Worm (Caenorhabditis elegans) whole organism, young adult: ENCODE data around the gene W01A11.7.

Source experiments
- B0336.3 ChIP-seq: fragments of 200-800 bp; sonication (Bioruptor generic); IDR thresholded peaks from 2 replicates; pipeline ENCODE4 v1.3.6; 2022; ENCODE audit warnings: missing genetic modification characterization, missing compliant biosample characterization
- F33H1.4 ChIP-seq: fragments of 200-800 bp; sonication (Bioruptor generic); IDR thresholded peaks from 2 replicates; pipeline ENCODE4 v1.3.6; 2022; ENCODE audit warnings: missing genetic modification reagents, missing genetic modification characterization, missing compliant biosample characterization
- F49E8.2 ChIP-seq: sonication (generic microtip); optimal IDR thresholded peaks from 3 replicates; lab custom pipeline; 2017; ENCODE audit warnings: missing genetic modification characterization, mild to moderate bottlenecking, missing compliant biosample characterization, antibody characterized with exemption, moderate library complexity; ENCODE audit not compliant: insufficient read depth
- F55B11.4 ChIP-seq: sonication (generic microtip); optimal IDR thresholded peaks from 2 replicates; lab custom pipeline; 2016; ENCODE audit warnings: missing compliant biosample characterization, missing genetic modification characterization, borderline replicate concordance; ENCODE audit not compliant: insufficient read depth
- T26A5.8 ChIP-seq: sonication (generic microtip); optimal IDR thresholded peaks from 2 replicates; lab custom pipeline; 2016; ENCODE audit warnings: missing genetic modification characterization, missing compliant biosample characterization
- ZK185.1 ChIP-seq: sonication (generic microtip); optimal IDR thresholded peaks from 2 replicates; lab custom pipeline; 2016; ENCODE audit warnings: mild to moderate bottlenecking, missing genetic modification characterization, missing compliant biosample characterization; ENCODE audit not compliant: poor library complexity, severe bottlenecking
- aptf-3 ChIP-seq: fragments of 200-800 bp; sonication (Bioruptor generic); IDR thresholded peaks from 2 replicates; pipeline ENCODE4 v1.3.6; 2022; ENCODE audit warnings: missing genetic modification characterization, missing compliant biosample characterization
- ccch-3 ChIP-seq: fragments of 200-800 bp; sonication (Bioruptor generic); optimal IDR thresholded peaks from 2 replicates; lab custom pipeline; 2018; ENCODE audit warnings: mild to moderate bottlenecking, missing genetic modification characterization, missing compliant biosample characterization
- cebp-2 ChIP-seq: fragments of 200-800 bp; sonication (Bioruptor generic); IDR thresholded peaks from 2 replicates; pipeline ENCODE4 v1.3.6; 2022; ENCODE audit warnings: missing genetic modification characterization, missing compliant biosample characterization
- ceh-27 ChIP-seq: fragments of 200-800 bp; sonication (Bioruptor generic); optimal IDR thresholded peaks from 2 replicates; lab custom pipeline; 2018; ENCODE audit warnings: mild to moderate bottlenecking, missing genetic modification characterization, moderate library complexity, missing compliant biosample characterization
- ceh-40 ChIP-seq: fragments of 200-800 bp; sonication (Bioruptor generic); IDR thresholded peaks from 2 replicates; pipeline ENCODE4 v1.3.6; 2022; ENCODE audit warnings: missing genetic modification characterization, missing compliant biosample characterization
- ceh-58 ChIP-seq: fragments of 200-800 bp; sonication (Bioruptor generic); IDR thresholded peaks from 2 replicates; pipeline ENCODE4 v1.3.6; 2022; ENCODE audit warnings: missing genetic modification characterization, missing compliant biosample characterization
- ceh-91 ChIP-seq: fragments of 200-800 bp; sonication (Bioruptor generic); IDR thresholded peaks from 2 replicates; pipeline ENCODE4 v1.3.6; 2022; ENCODE audit warnings: missing genetic modification reagents, missing genetic modification characterization, missing compliant biosample characterization
- dpl-1 ChIP-seq: fragments of 150-350 bp; optimal IDR thresholded peaks from 2 replicates; lab custom pipeline; 2014; ENCODE audit warnings: missing biosample characterization, missing genetic modification reagents, missing genetic modification characterization
- efl-1 ChIP-seq: fragments of 150-350 bp; optimal IDR thresholded peaks from 2 replicates; lab custom pipeline; 2014; ENCODE audit warnings: missing biosample characterization, missing genetic modification reagents, missing genetic modification characterization
- egl-44 ChIP-seq: fragments of 200-800 bp; sonication (Bioruptor generic); IDR thresholded peaks from 2 replicates; pipeline ENCODE4 v1.3.6; 2022; ENCODE audit warnings: missing genetic modification reagents, missing genetic modification characterization, missing compliant biosample characterization
- ets-4 ChIP-seq: fragments of 200-800 bp; sonication (Bioruptor generic); optimal IDR thresholded peaks from 2 replicates; lab custom pipeline; 2018; ENCODE audit warnings: mild to moderate bottlenecking, missing genetic modification characterization, missing compliant biosample characterization
- gei-17 ChIP-seq: fragments of 200-800 bp; sonication (Bioruptor generic); optimal IDR thresholded peaks from 2 replicates; lab custom pipeline; 2018; ENCODE audit warnings: mild to moderate bottlenecking, missing genetic modification characterization, missing compliant biosample characterization
- hlh-12 ChIP-seq: sonication (generic microtip); optimal IDR thresholded peaks from 2 replicates; lab custom pipeline; 2016; ENCODE audit warnings: missing genetic modification characterization, missing compliant biosample characterization
- lin-35 ChIP-seq, 3 experiments: fragments of 150-350 bp in 2 of 3; sonication (generic microtip) in 1 of 3; optimal IDR thresholded peaks; 2 replicates each; lab custom pipeline; 2014 to 2018; ENCODE audit warnings: missing biosample characterization in 3 of 3, missing genetic modification characterization in 3 of 3, missing genetic modification reagents in 3 of 3
- lsl-1 ChIP-seq: fragments of 200-800 bp; sonication (Bioruptor generic); optimal IDR thresholded peaks from 2 replicates; lab custom pipeline; 2018; ENCODE audit warnings: mild to moderate bottlenecking, missing genetic modification characterization, moderate library complexity, missing compliant biosample characterization
- lsy-27 ChIP-seq: sonication (generic microtip); optimal IDR thresholded peaks from 2 replicates; lab custom pipeline; 2017; ENCODE audit warnings: missing genetic modification characterization, mild to moderate bottlenecking, missing compliant biosample characterization, antibody characterized with exemption, missing genotype, borderline replicate concordance; ENCODE audit not compliant: insufficient read depth
- madf-6 ChIP-seq: fragments of 200-800 bp; sonication (Bioruptor generic); IDR thresholded peaks from 2 replicates; pipeline ENCODE4 v1.3.6; 2022; ENCODE audit warnings: missing genetic modification reagents, missing genetic modification characterization, missing compliant biosample characterization
- mxl-1 ChIP-seq: sonication (generic microtip); optimal IDR thresholded peaks from 2 replicates; lab custom pipeline; 2016; ENCODE audit warnings: missing genetic modification characterization, missing compliant biosample characterization
- nhr-179 ChIP-seq: sonication (generic microtip); optimal IDR thresholded peaks from 2 replicates; lab custom pipeline; 2016; ENCODE audit warnings: mild to moderate bottlenecking, missing genetic modification characterization, missing compliant biosample characterization
- nhr-27 ChIP-seq: fragments of 200-800 bp; sonication (Bioruptor generic); optimal IDR thresholded peaks from 2 replicates; lab custom pipeline; 2018; ENCODE audit warnings: mild to moderate bottlenecking, missing genetic modification characterization, moderate library complexity, missing compliant biosample characterization
- nhr-80 ChIP-seq: sonication (generic microtip); optimal IDR thresholded peaks from 2 replicates; lab custom pipeline; 2016; ENCODE audit warnings: missing genetic modification characterization, missing compliant biosample characterization
- rcor-1 ChIP-seq: fragments of 200-800 bp; sonication (Bioruptor generic); IDR thresholded peaks from 2 replicates; pipeline ENCODE4 v1.3.6; 2022; ENCODE audit warnings: missing genetic modification reagents, missing genetic modification characterization, missing compliant biosample characterization
- snpc-3.4 ChIP-seq: sonication (generic microtip); optimal IDR thresholded peaks from 2 replicates; lab custom pipeline; 2017; ENCODE audit warnings: missing genetic modification characterization, mild to moderate bottlenecking, missing compliant biosample characterization, antibody characterized with exemption, moderate library complexity, missing genotype, missing genetic modification reagents
- somi-1 ChIP-seq: fragments of 200-800 bp; sonication (Bioruptor generic); optimal IDR thresholded peaks from 2 replicates; lab custom pipeline; 2018; ENCODE audit warnings: mild to moderate bottlenecking, missing genetic modification characterization, missing compliant biosample characterization
- tbp1 ChIP-seq: fragments of 200-800 bp; sonication (Bioruptor generic); optimal IDR thresholded peaks from 2 replicates; lab custom pipeline; 2018; ENCODE audit warnings: mild to moderate bottlenecking, missing genetic modification characterization, missing compliant biosample characterization
- ztf-26 ChIP-seq: sonication (generic microtip); optimal IDR thresholded peaks from 2 replicates; lab custom pipeline; 2017; ENCODE audit warnings: missing genetic modification characterization, missing compliant biosample characterization

The W01A11.7 gene

ce11 chrV:6496611-6497158 lies 8.5 kb downstream of the W01A11.7 start, which contains the start of gene dgtr-1 (continued):
- no peak for TF ChIP-seq mxl-1
- no peak for TF ChIP-seq egl-44 (GFP tag; lab: Robert Waterston, UW)
- no peak for TF ChIP-seq lin-35 (GFP tag; optimal IDR thresholded peaks at IDR 0.05; lab: Kevin White, UChicago)
- TF ChIP-seq efl-1 = peak; percentile 17
- no peak for TF ChIP-seq nhr-179 (tag; lab: Kevin White, UChicago)
- no peak for TF ChIP-seq B0336.3 (GFP tag; lab: Robert Waterston, UW)
- TF ChIP-seq lsl-1 (GFP tag; lab: Kevin White, UChicago) = peak; percentile 97
- no peak for TF ChIP-seq ceh-27 (GFP tag; lab: Kevin White, UChicago)
- TF ChIP-seq F33H1.4 (GFP tag; lab: Robert Waterston, UW) = peak; percentile 93
- peak; percentile 67 for TF ChIP-seq ceh-91 (GFP tag; lab: Robert Waterston, UW)
- TF ChIP-seq F55B11.4 (tag; lab: Kevin White, UChicago) = no peak
- no peak for TF ChIP-seq ceh-40
- TF ChIP-seq madf-6 (GFP tag; lab: Robert Waterston, UW) = peak; percentile 93
- 0 out of 2 replicates have a peak, but pooled peaks have one; percentile 8 for TF ChIP-seq rcor-1 (GFP tag; lab: Robert Waterston, UW)
- no peak for TF ChIP-seq ztf-26 (tag; lab: Kevin White, UChicago)

ce11 chrV:6495353-6495752 lies 9.8 kb downstream of the W01A11.7 start:
- TF ChIP-seq ZK185.1 (no peak), T26A5.8 (tag; lab: Kevin White, UChicago) (no peak), tbp1 (GFP tag; lab: Kevin White, UChicago) (no peak), F49E8.2 (tag; lab: Kevin White, UChicago) (no peak), nhr-80 (peak; percentile 26), ceh-40 (no peak), lsy-27 (no peak), cebp-2 (no peak)

DNA sequence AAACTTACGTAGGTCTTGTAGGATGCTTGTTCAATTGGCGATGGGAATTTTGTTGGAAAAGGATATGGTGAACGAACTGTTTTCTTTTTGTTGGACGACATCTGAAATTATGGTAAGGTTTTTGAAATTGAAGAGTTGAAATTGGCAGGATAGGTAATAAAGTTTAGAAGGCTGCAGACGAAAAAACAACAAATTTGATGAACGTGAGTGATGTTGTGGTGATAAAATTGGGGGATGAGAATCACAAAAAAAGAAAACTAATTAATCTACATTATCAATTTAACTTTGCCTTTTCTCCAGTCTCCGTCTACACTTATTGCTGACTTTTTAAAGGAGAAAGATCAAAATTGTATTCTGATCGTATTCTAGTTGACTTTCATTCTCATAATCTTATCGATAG lies 11.4 kb downstream of the W01A11.7 start, which contains the start of gene cpt-6:
cpt-6 (minus strand) TSS at position 101 of the 400 bp plus-strand sequence.
- TF ChIP-seq ceh-27 (GFP tag; lab: Kevin White, UChicago) (no peak), tbp1 (GFP tag; lab: Kevin White, UChicago) (no peak), ceh-58 (GFP tag; lab: Robert Waterston, UW) (no peak), F49E8.2 (tag; lab: Kevin White, UChicago) (no peak), gei-17 (GFP tag; lab: Kevin White, UChicago) (no peak), madf-6 (GFP tag; lab: Robert Waterston, UW) (no peak), somi-1 (no peak), snpc-3.4 (no peak), rcor-1 (GFP tag; lab: Robert Waterston, UW) (no peak), dpl-1 (GFP tag; lab: Kevin White, UChicago) (no peak), hlh-12 (tag; lab: Kevin White, UChicago) (no peak), F55B11.4 (tag; lab: Kevin White, UChicago) (no peak), cebp-2 (no peak), ets-4 (GFP tag; lab: Kevin White, UChicago) (no peak), aptf-3 (no peak), nhr-27 (tag; lab: Kevin White, UChicago) (no peak)

ce11 chrV:6492497-6492896 lies 12.7 kb downstream of the W01A11.7 start:
- TF ChIP-seq ccch-3 (GFP tag; lab: Kevin White, UChicago) = no peak
- peak; percentile 65 for TF ChIP-seq nhr-80
- no peak for TF ChIP-seq gei-17 (GFP tag; lab: Kevin White, UChicago)
- TF ChIP-seq nhr-179 (tag; lab: Kevin White, UChicago) = no peak
- no peak for TF ChIP-seq egl-44 (GFP tag; lab: Robert Waterston, UW)
